Worm (Caenorhabditis elegans) whole organism, L2 larva: Measurements from ENCODE around the gene his-61.

Source experiments
- aly-2 ChIP-seq: fragments of 150-350 bp; optimal IDR thresholded peaks from 2 replicates; lab custom pipeline; 2014; ENCODE audit warnings: missing biosample characterization, missing genetic modification characterization
- ama-1 ChIP-seq: fragments of 150-350 bp; optimal IDR thresholded peaks from 2 replicates; lab custom pipeline; 2018; ENCODE audit warnings: inconsistent platforms
- egl-27 ChIP-seq: sonication (generic microtip); optimal IDR thresholded peaks from 3 replicates; lab custom pipeline; 2017; ENCODE audit warnings: missing biosample characterization, missing genetic modification reagents, missing genetic modification characterization
- lin-39 ChIP-seq: fragments of 150-350 bp; optimal IDR thresholded peaks from 2 replicates; lab custom pipeline; 2014; ENCODE audit warnings: missing biosample characterization, missing genetic modification reagents, missing genetic modification characterization
- lsy-2 ChIP-seq, 2 experiments: fragments of 150-350 bp in 1 of 2; sonication (generic microtip) in 1 of 2; optimal IDR thresholded peaks; 2 replicates each; lab custom pipeline; 2014 to 2017; ENCODE audit warnings: missing biosample characterization in 2 of 2, missing genetic modification characterization in 2 of 2
- nhr-11 ChIP-seq: fragments of 150-350 bp; optimal IDR thresholded peaks from 2 replicates; lab custom pipeline; 2014; ENCODE audit warnings: missing biosample characterization, missing genetic modification characterization
- nhr-129 ChIP-seq: fragments of 150-350 bp; optimal IDR thresholded peaks from 2 replicates; lab custom pipeline; 2014; ENCODE audit warnings: missing biosample characterization, missing genetic modification characterization
- unc-55 ChIP-seq: fragments of 150-350 bp; sonication (generic microtip); optimal IDR thresholded peaks from 3 replicates; lab custom pipeline; 2014; ENCODE audit warnings: missing biosample characterization, missing genetic modification reagents, missing genetic modification characterization
- unc-62 ChIP-seq: fragments of 150-350 bp; optimal IDR thresholded peaks from 2 replicates; lab custom pipeline; 2014; ENCODE audit warnings: missing biosample characterization, missing genetic modification reagents, missing genetic modification characterization

ce11 chrIV:7439377-7439776 lies 46.6 kb downstream of the his-61 start:
- no peak for TF ChIP-seq ama-1
- no peak for TF ChIP-seq nhr-11 (tag; lab: Kevin White, UChicago)
- TF ChIP-seq egl-27: no peak
- no peak for TF ChIP-seq unc-62 (GFP tag; lab: Kevin White, UChicago)
- no peak for TF ChIP-seq nhr-129 (tag; lab: Kevin White, UChicago)
- no peak for TF ChIP-seq lsy-2 (tag; optimal IDR thresholded peaks at IDR 0.05; lab: Kevin White, UChicago)
- TF ChIP-seq unc-55 (GFP tag; lab: Kevin White, UChicago): no peak
- TF ChIP-seq lin-39 (tag; lab: Kevin White, UChicago): no peak
- no peak for TF ChIP-seq aly-2 (tag; lab: Kevin White, UChicago)
